Worm (Caenorhabditis elegans) whole organism, young adult: ENCODE data around the gene let-268.
"Not testable (repeated sequence)": the region's sequence is repeated elsewhere in the genome, so short reads cannot be mapped to it uniquely, and the experiment has no call there.

Source experiments
- C06A6.2 ChIP-seq: fragments of 200-800 bp; sonication (Bioruptor generic); conservative IDR thresholded peaks from 2 replicates; pipeline ENCODE4 v1.3.6; 2022; ENCODE audit warnings: missing genetic modification characterization, missing compliant biosample characterization
- C17E4.6 ChIP-seq: fragments of 200-800 bp; sonication (Bioruptor generic); IDR thresholded peaks from 2 replicates; pipeline ENCODE4 v1.3.6; 2022; ENCODE audit warnings: missing genetic modification reagents, missing genetic modification characterization, missing compliant biosample characterization
- D2030.7 ChIP-seq: fragments of 200-800 bp; sonication (Bioruptor generic); IDR thresholded peaks from 2 replicates; pipeline ENCODE4 v1.3.6; 2022; ENCODE audit warnings: missing genetic modification reagents, missing genetic modification characterization, missing compliant biosample characterization
- F33H1.4 ChIP-seq: fragments of 200-800 bp; sonication (Bioruptor generic); IDR thresholded peaks from 2 replicates; pipeline ENCODE4 v1.3.6; 2022; ENCODE audit warnings: missing genetic modification reagents, missing genetic modification characterization, missing compliant biosample characterization
- F37B4.10 ChIP-seq: fragments of 200-800 bp; sonication (Bioruptor generic); IDR thresholded peaks from 2 replicates; pipeline ENCODE4 v1.3.6; 2022; ENCODE audit warnings: missing genetic modification characterization, missing compliant biosample characterization
- F39B2.1 ChIP-seq: fragments of 200-800 bp; sonication (Bioruptor generic); IDR thresholded peaks from 2 replicates; pipeline ENCODE4 v1.3.6; 2022; ENCODE audit warnings: missing genetic modification reagents, missing genetic modification characterization, missing compliant biosample characterization
- F49E8.2 ChIP-seq: sonication (generic microtip); optimal IDR thresholded peaks from 3 replicates; lab custom pipeline; 2017; ENCODE audit warnings: missing genetic modification characterization, mild to moderate bottlenecking, missing compliant biosample characterization, antibody characterized with exemption, moderate library complexity; ENCODE audit not compliant: insufficient read depth
- K12H6.12 ChIP-seq: fragments of 200-800 bp; sonication (Bioruptor generic); optimal IDR thresholded peaks from 2 replicates; lab custom pipeline; 2018; ENCODE audit warnings: mild to moderate bottlenecking, missing genetic modification characterization, missing compliant biosample characterization
- T07F8.4 ChIP-seq: sonication (generic microtip); optimal IDR thresholded peaks from 2 replicates; lab custom pipeline; 2016; ENCODE audit warnings: mild to moderate bottlenecking, missing genetic modification characterization, moderate library complexity, missing compliant biosample characterization
- Y53F4B.3 ChIP-seq: fragments of 200-800 bp; sonication (Bioruptor generic); IDR thresholded peaks from 2 replicates; pipeline ENCODE4 v1.3.6; 2022; ENCODE audit warnings: missing genetic modification reagents, missing genetic modification characterization, missing compliant biosample characterization
- Y53G8AR.9 ChIP-seq: fragments of 200-800 bp; sonication (Bioruptor generic); conservative IDR thresholded peaks from 2 replicates; pipeline ENCODE4 v1.3.6; 2022; ENCODE audit warnings: missing genetic modification reagents, missing genetic modification characterization, missing compliant biosample characterization
- Y56A3A.18 ChIP-seq: fragments of 200-800 bp; sonication (Bioruptor generic); IDR thresholded peaks from 2 replicates; pipeline ENCODE4 v1.3.6; 2022; ENCODE audit warnings: missing genetic modification reagents, missing genetic modification characterization, missing compliant biosample characterization
- Y79H2A.3 ChIP-seq: fragments of 200-800 bp; sonication (Bioruptor generic); conservative IDR thresholded peaks from 2 replicates; pipeline ENCODE4 v1.3.6; 2022; ENCODE audit warnings: missing genetic modification reagents, missing genetic modification characterization, missing compliant biosample characterization
- Y95B8A.8 ChIP-seq: fragments of 200-800 bp; sonication (Bioruptor generic); IDR thresholded peaks from 2 replicates; pipeline ENCODE4 v1.3.6; 2022; ENCODE audit warnings: missing genetic modification reagents, missing genetic modification characterization, missing compliant biosample characterization
- ZK185.1 ChIP-seq: sonication (generic microtip); optimal IDR thresholded peaks from 2 replicates; lab custom pipeline; 2016; ENCODE audit warnings: mild to moderate bottlenecking, missing genetic modification characterization, missing compliant biosample characterization; ENCODE audit not compliant: poor library complexity, severe bottlenecking
- aptf-2 ChIP-seq: fragments of 200-800 bp; sonication (Bioruptor generic); conservative IDR thresholded peaks from 2 replicates; pipeline ENCODE4 v1.3.6; 2022; ENCODE audit warnings: missing genetic modification reagents, missing genetic modification characterization, missing compliant biosample characterization
- athp-1 ChIP-seq: sonication (generic microtip); optimal IDR thresholded peaks from 2 replicates; lab custom pipeline; 2017; ENCODE audit warnings: mild to moderate bottlenecking, missing genetic modification characterization, missing compliant biosample characterization
- attf-3 ChIP-seq: fragments of 200-800 bp; sonication (Bioruptor generic); conservative IDR thresholded peaks from 2 replicates; pipeline ENCODE4 v1.3.6; 2022; ENCODE audit warnings: missing genetic modification reagents, missing genetic modification characterization, missing compliant biosample characterization
- attf-6 ChIP-seq: fragments of 200-800 bp; sonication (Bioruptor generic); IDR thresholded peaks from 2 replicates; pipeline ENCODE4 v1.3.6; 2022; ENCODE audit warnings: missing genetic modification reagents, missing genetic modification characterization, missing compliant biosample characterization
- bed-1 ChIP-seq: fragments of 200-800 bp; sonication (Bioruptor generic); IDR thresholded peaks from 2 replicates; pipeline ENCODE4 v1.3.6; 2022; ENCODE audit warnings: missing genetic modification reagents, missing genetic modification characterization, missing compliant biosample characterization
- bed-2 ChIP-seq: fragments of 200-800 bp; sonication (Bioruptor generic); IDR thresholded peaks from 2 replicates; pipeline ENCODE4 v1.3.6; 2022; ENCODE audit warnings: missing genetic modification reagents, missing genetic modification characterization, missing compliant biosample characterization
- cebp-2 ChIP-seq: fragments of 200-800 bp; sonication (Bioruptor generic); IDR thresholded peaks from 2 replicates; pipeline ENCODE4 v1.3.6; 2022; ENCODE audit warnings: missing genetic modification characterization, missing compliant biosample characterization
- ceh-27 ChIP-seq: fragments of 200-800 bp; sonication (Bioruptor generic); optimal IDR thresholded peaks from 2 replicates; lab custom pipeline; 2018; ENCODE audit warnings: mild to moderate bottlenecking, missing genetic modification characterization, moderate library complexity, missing compliant biosample characterization
- ceh-40 ChIP-seq: fragments of 200-800 bp; sonication (Bioruptor generic); IDR thresholded peaks from 2 replicates; pipeline ENCODE4 v1.3.6; 2022; ENCODE audit warnings: missing genetic modification characterization, missing compliant biosample characterization
- chd-7 ChIP-seq: sonication (generic microtip); optimal IDR thresholded peaks from 2 replicates; lab custom pipeline; 2016; ENCODE audit warnings: mild to moderate bottlenecking, missing genetic modification characterization, moderate library complexity, missing compliant biosample characterization
- dox-1 ChIP-seq: fragments of 200-800 bp; sonication (Bioruptor generic); IDR thresholded peaks from 2 replicates; pipeline ENCODE4 v1.3.6; 2022; ENCODE audit warnings: missing genetic modification reagents, missing genetic modification characterization, missing compliant biosample characterization
- egl-18 ChIP-seq: fragments of 200-800 bp; sonication (Bioruptor generic); IDR thresholded peaks from 2 replicates; pipeline ENCODE4 v1.3.6; 2022; ENCODE audit warnings: missing genetic modification reagents, missing genetic modification characterization, missing compliant biosample characterization
- ekl-4 ChIP-seq: fragments of 200-800 bp; sonication (Bioruptor generic); IDR thresholded peaks from 2 replicates; pipeline ENCODE4 v1.3.6; 2022; ENCODE audit warnings: missing genetic modification reagents, missing genetic modification characterization, missing compliant biosample characterization
- hmg-1.2 ChIP-seq: fragments of 200-800 bp; sonication (Bioruptor generic); IDR thresholded peaks from 2 replicates; pipeline ENCODE4 v1.3.6; 2022; ENCODE audit warnings: missing genetic modification reagents, missing genetic modification characterization, missing compliant biosample characterization
- hsf-1 ChIP-seq: fragments of 200-800 bp; sonication (Bioruptor generic); IDR thresholded peaks from 2 replicates; pipeline ENCODE4 v1.3.6; 2022; ENCODE audit warnings: missing genetic modification reagents, missing genetic modification characterization, missing compliant biosample characterization
- let-526 ChIP-seq: fragments of 200-800 bp; sonication (Bioruptor generic); IDR thresholded peaks from 2 replicates; pipeline ENCODE4 v1.3.6; 2022; ENCODE audit warnings: missing genetic modification reagents, missing genetic modification characterization, missing compliant biosample characterization
- lin-35 ChIP-seq, 3 experiments: fragments of 150-350 bp in 2 of 3; sonication (generic microtip) in 1 of 3; optimal IDR thresholded peaks; 2 replicates each; lab custom pipeline; 2014 to 2018; ENCODE audit warnings: missing biosample characterization in 3 of 3, missing genetic modification characterization in 3 of 3, missing genetic modification reagents in 3 of 3
- lin-40 ChIP-seq: sonication (generic microtip); optimal IDR thresholded peaks from 2 replicates; lab custom pipeline; 2016; ENCODE audit warnings: missing genetic modification characterization, mild to moderate bottlenecking, missing compliant biosample characterization, missing genotype, missing genetic modification reagents
- madf-6 ChIP-seq: fragments of 200-800 bp; sonication (Bioruptor generic); IDR thresholded peaks from 2 replicates; pipeline ENCODE4 v1.3.6; 2022; ENCODE audit warnings: missing genetic modification reagents, missing genetic modification characterization, missing compliant biosample characterization
- nfyb-1 ChIP-seq: fragments of 200-800 bp; sonication (Bioruptor generic); IDR thresholded peaks from 2 replicates; pipeline ENCODE4 v1.3.6; 2022; ENCODE audit warnings: missing genetic modification reagents, missing genetic modification characterization, missing compliant biosample characterization
- nhr-120 ChIP-seq: fragments of 200-800 bp; sonication (Bioruptor generic); IDR thresholded peaks from 2 replicates; pipeline ENCODE4 v1.3.6; 2022; ENCODE audit warnings: missing genetic modification characterization, missing compliant biosample characterization
- nhr-80 ChIP-seq: sonication (generic microtip); optimal IDR thresholded peaks from 2 replicates; lab custom pipeline; 2016; ENCODE audit warnings: missing genetic modification characterization, missing compliant biosample characterization
- pbrm-1 ChIP-seq: fragments of 200-800 bp; sonication (Bioruptor generic); IDR thresholded peaks from 2 replicates; pipeline ENCODE4 v1.3.6; 2022; ENCODE audit warnings: missing genetic modification reagents, missing genetic modification characterization, missing compliant biosample characterization
- rcor-1 ChIP-seq: fragments of 200-800 bp; sonication (Bioruptor generic); IDR thresholded peaks from 2 replicates; pipeline ENCODE4 v1.3.6; 2022; ENCODE audit warnings: missing genetic modification reagents, missing genetic modification characterization, missing compliant biosample characterization
- sea-2 ChIP-seq: fragments of 200-800 bp; sonication (Bioruptor generic); IDR thresholded peaks from 2 replicates; pipeline ENCODE4 v1.3.6; 2022; ENCODE audit warnings: missing genetic modification characterization, missing compliant biosample characterization
- snpc-4 ChIP-seq, 5 experiments: fragments of 150-350 bp in 1 of 5; sonication (generic microtip) in 4 of 5; optimal IDR thresholded peaks; 2 replicates each; lab custom pipeline; 2014 to 2018; ENCODE audit warnings: missing genetic modification characterization in 5 of 5, missing biosample characterization in 3 of 5, antibody characterized with exemption in 2 of 5, mild to moderate bottlenecking in 2 of 5, missing compliant biosample characterization in 2 of 5, missing genotype in 2 of 5, moderate library complexity in 2 of 5, missing genetic modification reagents in 1 of 5
- somi-1 ChIP-seq: fragments of 200-800 bp; sonication (Bioruptor generic); optimal IDR thresholded peaks from 2 replicates; lab custom pipeline; 2018; ENCODE audit warnings: mild to moderate bottlenecking, missing genetic modification characterization, missing compliant biosample characterization
- tbp1 ChIP-seq: fragments of 200-800 bp; sonication (Bioruptor generic); optimal IDR thresholded peaks from 2 replicates; lab custom pipeline; 2018; ENCODE audit warnings: mild to moderate bottlenecking, missing genetic modification characterization, missing compliant biosample characterization
- tlf-1 ChIP-seq: fragments of 200-800 bp; sonication (Bioruptor generic); optimal IDR thresholded peaks from 2 replicates; lab custom pipeline; 2018; ENCODE audit warnings: mild to moderate bottlenecking, missing genetic modification characterization, missing compliant biosample characterization
- xnd-1 ChIP-seq: sonication (generic microtip); optimal IDR thresholded peaks from 2 replicates; lab custom pipeline; 2016; ENCODE audit warnings: missing genotype, missing genetic modification reagents, missing genetic modification characterization, missing compliant biosample characterization
- ztf-25 ChIP-seq: fragments of 200-800 bp; sonication (Bioruptor generic); IDR thresholded peaks from 2 replicates; pipeline ENCODE4 v1.3.6; 2022; ENCODE audit warnings: missing genetic modification reagents, missing genetic modification characterization, missing compliant biosample characterization

let-268 gene

DNA sequence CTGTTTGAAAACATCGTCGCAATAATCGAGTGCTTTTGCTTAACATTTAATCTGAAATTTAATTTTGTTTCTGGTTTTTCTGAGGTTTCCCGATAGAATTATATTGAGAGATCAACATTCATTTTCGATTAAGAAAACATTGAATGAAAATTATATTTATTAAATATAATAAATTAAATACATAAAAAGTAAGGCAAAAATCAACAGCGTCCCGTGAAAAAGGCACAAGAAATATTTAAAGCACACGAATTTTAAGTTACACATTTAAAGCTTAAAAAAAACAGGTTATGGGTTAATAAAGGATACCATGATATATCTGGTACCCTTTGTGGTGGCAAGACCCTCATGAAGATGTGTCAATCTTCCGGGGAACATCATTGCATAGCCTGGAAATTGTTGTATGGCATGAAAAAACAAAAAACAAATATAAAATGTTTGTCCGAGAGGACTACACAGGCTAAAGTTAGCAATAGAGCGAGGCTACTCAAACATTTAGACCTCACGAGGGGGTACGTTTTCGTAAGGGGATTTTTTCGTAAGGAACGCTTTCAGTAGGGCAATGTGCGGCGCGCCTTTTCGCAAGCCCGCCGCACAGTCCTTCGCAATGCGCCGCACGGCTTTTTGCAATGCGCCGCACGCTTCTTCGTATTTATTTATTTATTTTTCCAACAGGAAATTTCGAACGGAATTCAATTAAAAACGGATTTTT lies 6.5 kb downstream of the let-268 start, which contains the start of gene mtcu-2:
Gene mtcu-2 (minus strand): TSS at position 51 of the 709 bp plus-strand sequence.
- TF ChIP-seq tbp1 (GFP tag; lab: Kevin White, UChicago), result peak; percentile 60
- TF ChIP-seq Y56A3A.18 (GFP tag; lab: Robert Waterston, UW), result peak; percentile 96
- peak in 1 of 3 experiments; percentile 77 for TF ChIP-seq lin-35 (GFP tag; optimal IDR thresholded peaks at IDR 0.05; lab: Kevin White, UChicago)
- TF ChIP-seq F37B4.10, result peak; percentile 97
- peak; percentile 99 for TF ChIP-seq D2030.7 (GFP tag; lab: Robert Waterston, UW)
- peak; percentile 88 for TF ChIP-seq F33H1.4 (GFP tag; lab: Robert Waterston, UW)
- TF ChIP-seq ztf-25 (GFP tag; lab: Robert Waterston, UW), result peak; percentile 100
- TF ChIP-seq Y53G8AR.9 (GFP tag; lab: Robert Waterston, UW), result peak; percentile 96
- peak; percentile 87 for TF ChIP-seq athp-1 (tag; lab: Kevin White, UChicago)
- TF ChIP-seq bed-1 (GFP tag; lab: Robert Waterston, UW), result 0 out of 2 replicates have a peak, but pooled peaks have one; percentile 85
- TF ChIP-seq ceh-27 (GFP tag; lab: Kevin White, UChicago), result peak; percentile 76
- TF ChIP-seq rcor-1 (GFP tag; lab: Robert Waterston, UW), result peak; percentile 98
- peak; percentile 80 for TF ChIP-seq hsf-1 (GFP tag; lab: Robert Waterston, UW)
- TF ChIP-seq attf-6 (GFP tag; lab: Robert Waterston, UW), result peak; percentile 88
- peak; percentile 95 for TF ChIP-seq madf-6 (GFP tag; lab: Robert Waterston, UW)
- TF ChIP-seq hmg-1.2 (GFP tag; lab: Robert Waterston, UW), result peak; percentile 93
- TF ChIP-seq ekl-4 (GFP tag; lab: Robert Waterston, UW), result peak; percentile 99
- TF ChIP-seq attf-3 (GFP tag; lab: Robert Waterston, UW), result peak; percentile 90
- TF ChIP-seq chd-7 (tag; lab: Kevin White, UChicago), result peak; percentile 34
- peak; percentile 36 for TF ChIP-seq somi-1 (GFP tag; lab: Kevin White, UChicago)
- TF ChIP-seq ceh-40 (GFP tag; lab: Robert Waterston, UW), result peak; percentile 73; the same call in 1 of the 2 replicates
- peak; percentile 99 for TF ChIP-seq bed-2 (GFP tag; lab: Robert Waterston, UW)
- not testable (repeated sequence) for TF ChIP-seq snpc-4 (GFP tag; optimal IDR thresholded peaks at IDR 0.05; lab: Kevin White, UChicago)
- peak in 3 of 4 experiments; percentile 28 to 58 (median 32) for TF ChIP-seq snpc-4 (tag; optimal IDR thresholded peaks at IDR 0.05; lab: Kevin White, UChicago)
- TF ChIP-seq C17E4.6, result peak; percentile 99
- TF ChIP-seq T07F8.4 (tag; lab: Kevin White, UChicago), result peak; percentile 37
- TF ChIP-seq sea-2, result peak; percentile 95
- peak; percentile 98 for TF ChIP-seq nfyb-1
- peak; percentile 99 for TF ChIP-seq Y79H2A.3
- peak; percentile 92 for TF ChIP-seq cebp-2 (GFP tag; lab: Robert Waterston, UW)
- TF ChIP-seq egl-18 (GFP tag; lab: Robert Waterston, UW), result peak; percentile 96
- peak; percentile 99 for TF ChIP-seq let-526 (GFP tag; lab: Robert Waterston, UW)
- peak; percentile 58 for TF ChIP-seq ZK185.1 (tag; lab: Kevin White, UChicago)
- TF ChIP-seq K12H6.12 (tag; lab: Kevin White, UChicago), result peak; percentile 61
- peak; percentile 100 for TF ChIP-seq dox-1 (GFP tag; lab: Robert Waterston, UW)
- TF ChIP-seq Y53F4B.3 (GFP tag; lab: Robert Waterston, UW), result peak; percentile 92
- peak; percentile 46 for TF ChIP-seq nhr-80 (tag; lab: Kevin White, UChicago)
- peak; percentile 99 for TF ChIP-seq pbrm-1 (GFP tag; lab: Robert Waterston, UW)
- TF ChIP-seq nhr-120, result 0 out of 2 replicates have a peak, but pooled peaks have one; percentile 57
- TF ChIP-seq F49E8.2 (tag; lab: Kevin White, UChicago), result peak; percentile 33
- peak; percentile 99 for TF ChIP-seq Y95B8A.8 (GFP tag; lab: Robert Waterston, UW)
- TF ChIP-seq aptf-2 (GFP tag; lab: Robert Waterston, UW), result peak; percentile 97
- TF ChIP-seq F39B2.1 (GFP tag; lab: Robert Waterston, UW), result peak; percentile 80
- peak; percentile 100 for TF ChIP-seq C06A6.2 (GFP tag; lab: Robert Waterston, UW)
- TF ChIP-seq lin-40, result peak; percentile 73
- TF ChIP-seq tlf-1 (GFP tag; lab: Kevin White, UChicago), result peak; percentile 49
- peak; percentile 16 for TF ChIP-seq xnd-1 (tag; lab: Kevin White, UChicago)
